Worm (Caenorhabditis elegans) whole organism, L4 larva: ENCODE data around the gene spc-1.

Experiments
- D1046.2 ChIP-seq: fragments of 200-800 bp; sonication (Bioruptor generic); IDR thresholded peaks from 2 replicates; pipeline ENCODE4 v1.3.6; 2022; ENCODE audit warnings: missing genetic modification characterization, missing compliant biosample characterization
- F10B5.3 ChIP-seq: sonication (generic microtip); optimal IDR thresholded peaks from 2 replicates; lab custom pipeline; 2016; ENCODE audit warnings: mild to moderate bottlenecking, missing genetic modification characterization, missing compliant biosample characterization
- F37D6.2 ChIP-seq: sonication (generic microtip); optimal IDR thresholded peaks from 2 replicates; lab custom pipeline; 2016; ENCODE audit warnings: mild to moderate bottlenecking, missing genetic modification characterization, missing compliant biosample characterization
- F49E8.2 ChIP-seq: sonication (generic microtip); optimal IDR thresholded peaks from 2 replicates; lab custom pipeline; 2016; ENCODE audit warnings: missing compliant biosample characterization, mild to moderate bottlenecking, missing genetic modification characterization, borderline replicate concordance
- T26A8.4 ChIP-seq: fragments of 200-800 bp; sonication (Bioruptor generic); IDR thresholded peaks from 2 replicates; pipeline ENCODE4 v1.3.6; 2022; ENCODE audit warnings: missing genetic modification characterization, missing compliant biosample characterization
- Y75B8A.6 ChIP-seq: fragments of 200-800 bp; sonication (Bioruptor generic); IDR thresholded peaks from 2 replicates; pipeline ENCODE4 v1.3.6; 2022; ENCODE audit warnings: missing genetic modification reagents, missing genetic modification characterization, missing compliant biosample characterization
- ama-1 ChIP-seq: fragments of 150-350 bp; optimal IDR thresholded peaks from 2 replicates; lab custom pipeline; 2014; ENCODE audit warnings: inconsistent platforms, mixed read lengths
- attf-4 ChIP-seq: sonication (generic microtip); optimal IDR thresholded peaks from 3 replicates; lab custom pipeline; 2017; ENCODE audit warnings: missing biosample characterization, missing genetic modification characterization
- ceh-28 ChIP-seq: fragments of 150-350 bp; optimal IDR thresholded peaks from 2 replicates; lab custom pipeline; 2014; ENCODE audit warnings: missing biosample characterization, missing genetic modification reagents, missing genetic modification characterization
- ceh-32 ChIP-seq: sonication (generic microtip); optimal IDR thresholded peaks from 2 replicates; lab custom pipeline; 2016; ENCODE audit warnings: mild to moderate bottlenecking, missing genetic modification characterization, missing compliant biosample characterization; ENCODE audit not compliant: poor library complexity
- ces-1 ChIP-seq: fragments of 150-350 bp; sonication (generic microtip); optimal IDR thresholded peaks from 4 replicates; lab custom pipeline; 2014; ENCODE audit warnings: missing biosample characterization, missing genetic modification reagents, missing genetic modification characterization
- cey-2 ChIP-seq: sonication (generic microtip); optimal IDR thresholded peaks from 3 replicates; lab custom pipeline; 2017; ENCODE audit warnings: missing genetic modification characterization, mild to moderate bottlenecking, missing compliant biosample characterization, antibody characterized with exemption, borderline replicate concordance; ENCODE audit not compliant: insufficient read depth
- ctbp-1 ChIP-seq: fragments of 200-800 bp; sonication (Bioruptor generic); IDR thresholded peaks from 2 replicates; pipeline ENCODE4 v1.3.6; 2022; ENCODE audit warnings: missing genetic modification reagents, missing genetic modification characterization, missing compliant biosample characterization
- daf-12 ChIP-seq: fragments of 150-350 bp; optimal IDR thresholded peaks from 2 replicates; lab custom pipeline; 2014; ENCODE audit warnings: missing biosample characterization, missing genetic modification reagents, missing genetic modification characterization
- daf-19 ChIP-seq: fragments of 200-800 bp; sonication (Bioruptor generic); conservative IDR thresholded peaks from 2 replicates; pipeline ENCODE4 v1.3.6; 2022; ENCODE audit warnings: missing genetic modification characterization, missing compliant biosample characterization
- daf-8 ChIP-seq: fragments of 200-800 bp; sonication (Bioruptor generic); IDR thresholded peaks from 2 replicates; pipeline ENCODE4 v1.3.6; 2022; ENCODE audit warnings: missing genetic modification characterization, missing compliant biosample characterization
- dmd-6 ChIP-seq: fragments of 200-800 bp; sonication (Bioruptor generic); IDR thresholded peaks from 2 replicates; pipeline ENCODE4 v1.3.6; 2022; ENCODE audit warnings: missing genetic modification reagents, missing genetic modification characterization, missing compliant biosample characterization
- dpl-1 ChIP-seq: fragments of 150-350 bp; optimal IDR thresholded peaks from 2 replicates; lab custom pipeline; 2014; ENCODE audit warnings: missing biosample characterization, missing genetic modification reagents, missing genetic modification characterization
- dve-1 ChIP-seq: sonication (generic microtip); optimal IDR thresholded peaks from 2 replicates; lab custom pipeline; 2017; ENCODE audit warnings: antibody characterized with exemption, mild to moderate bottlenecking, missing genetic modification characterization, missing compliant biosample characterization; ENCODE audit not compliant: insufficient read depth
- egl-27 ChIP-seq: sonication (generic microtip); optimal IDR thresholded peaks from 3 replicates; lab custom pipeline; 2017; ENCODE audit warnings: missing biosample characterization, missing genetic modification reagents, missing genetic modification characterization
- egl-43 ChIP-seq: fragments of 200-800 bp; sonication (Bioruptor generic); IDR thresholded peaks from 2 replicates; pipeline ENCODE4 v1.3.6; 2022; ENCODE audit warnings: missing genetic modification reagents, missing genetic modification characterization, missing compliant biosample characterization
- hif-1 ChIP-seq, 2 experiments: sonication (generic microtip); optimal IDR thresholded peaks; 2 replicates each; lab custom pipeline; 2016 to 2017; ENCODE audit warnings: missing compliant biosample characterization in 2 of 2, missing genetic modification characterization in 2 of 2, missing genetic modification reagents in 2 of 2, missing genotype in 2 of 2, mild to moderate bottlenecking in 1 of 2
- hlh-11 ChIP-seq: fragments of 200-800 bp; sonication (Bioruptor generic); optimal IDR thresholded peaks from 2 replicates; lab custom pipeline; 2018; ENCODE audit warnings: mild to moderate bottlenecking, missing genetic modification characterization, missing compliant biosample characterization
- hlh-30 ChIP-seq: sonication (generic microtip); optimal IDR thresholded peaks from 2 replicates; lab custom pipeline; 2017; ENCODE audit warnings: antibody characterized with exemption, mild to moderate bottlenecking, missing genetic modification characterization, missing compliant biosample characterization; ENCODE audit not compliant: insufficient read depth
- hmg-1.1 ChIP-seq: fragments of 200-800 bp; sonication (Bioruptor generic); IDR thresholded peaks from 2 replicates; pipeline ENCODE4 v1.3.6; 2022; ENCODE audit warnings: missing genetic modification reagents, missing genetic modification characterization, missing compliant biosample characterization
- jun-1 ChIP-seq: fragments of 150-350 bp; optimal IDR thresholded peaks from 2 replicates; lab custom pipeline; 2014; ENCODE audit warnings: missing biosample characterization, missing genetic modification reagents, missing genetic modification characterization
- lim-7 ChIP-seq: fragments of 200-800 bp; sonication (Bioruptor generic); IDR thresholded peaks from 2 replicates; pipeline ENCODE4 v1.3.6; 2022; ENCODE audit warnings: missing genetic modification characterization, missing compliant biosample characterization
- lsy-2 ChIP-seq, 2 experiments: fragments of 150-350 bp in 1 of 2; sonication (generic microtip) in 1 of 2; optimal IDR thresholded peaks; 2 replicates each; lab custom pipeline; 2014 to 2017; ENCODE audit warnings: missing biosample characterization in 2 of 2, missing genetic modification characterization in 2 of 2
- mdl-1 ChIP-seq, 2 experiments: fragments of 150-350 bp in 1 of 2; sonication (generic microtip) in 1 of 2; optimal IDR thresholded peaks; 2 replicates each; lab custom pipeline; 2014 to 2017; ENCODE audit warnings: missing biosample characterization in 2 of 2, missing genetic modification characterization in 2 of 2
- mxl-3 ChIP-seq: fragments of 200-800 bp; sonication (Bioruptor generic); optimal IDR thresholded peaks from 2 replicates; lab custom pipeline; 2018; ENCODE audit warnings: mild to moderate bottlenecking, missing genetic modification characterization, missing compliant biosample characterization
- nhr-10 ChIP-seq: fragments of 150-350 bp; optimal IDR thresholded peaks from 2 replicates; lab custom pipeline; 2014; ENCODE audit warnings: missing biosample characterization, missing genetic modification characterization
- nhr-11 ChIP-seq: fragments of 150-350 bp; optimal IDR thresholded peaks from 2 replicates; lab custom pipeline; 2014; ENCODE audit warnings: missing biosample characterization, missing genetic modification characterization
- nhr-41 ChIP-seq: fragments of 200-800 bp; sonication (Bioruptor generic); IDR thresholded peaks from 2 replicates; pipeline ENCODE4 v1.3.6; 2022; ENCODE audit warnings: missing genetic modification reagents, missing genetic modification characterization, missing compliant biosample characterization
- nhr-42 ChIP-seq: fragments of 200-800 bp; sonication (Bioruptor generic); IDR thresholded peaks from 2 replicates; pipeline ENCODE4 v1.3.6; 2022; ENCODE audit warnings: missing genetic modification characterization, missing compliant biosample characterization
- nhr-48 ChIP-seq: sonication (generic microtip); optimal IDR thresholded peaks from 2 replicates; lab custom pipeline; 2016; ENCODE audit warnings: mild to moderate bottlenecking, missing genetic modification characterization, missing compliant biosample characterization
- nhr-76 ChIP-seq: fragments of 150-350 bp; optimal IDR thresholded peaks from 2 replicates; lab custom pipeline; 2014; ENCODE audit warnings: missing biosample characterization, missing genetic modification characterization
- php-3 ChIP-seq: fragments of 200-800 bp; sonication (Bioruptor generic); IDR thresholded peaks from 2 replicates; pipeline ENCODE4 v1.3.6; 2022; ENCODE audit warnings: missing genetic modification reagents, missing genetic modification characterization, missing compliant biosample characterization
- pqm-1 ChIP-seq: sonication (generic microtip); optimal IDR thresholded peaks from 2 replicates; lab custom pipeline; 2017; ENCODE audit warnings: missing biosample characterization, missing genetic modification characterization
- rbr-2 ChIP-seq: sonication (generic microtip); optimal IDR thresholded peaks from 2 replicates; lab custom pipeline; 2016; ENCODE audit warnings: missing genotype, missing genetic modification characterization, missing compliant biosample characterization
- set-16 ChIP-seq: fragments of 200-800 bp; sonication (Bioruptor generic); IDR thresholded peaks from 2 replicates; pipeline ENCODE4 v1.3.6; 2022; ENCODE audit warnings: missing genetic modification reagents, missing genetic modification characterization, missing compliant biosample characterization
- skn-1 ChIP-seq: fragments of 150-350 bp; optimal IDR thresholded peaks from 2 replicates; lab custom pipeline; 2014; ENCODE audit warnings: missing biosample characterization, missing genetic modification characterization
- spr-3 ChIP-seq: fragments of 200-800 bp; sonication (Bioruptor generic); optimal IDR thresholded peaks from 2 replicates; lab custom pipeline; 2018; ENCODE audit warnings: mild to moderate bottlenecking, missing genetic modification characterization, missing compliant biosample characterization
- tag-97 ChIP-seq: fragments of 200-800 bp; sonication (Bioruptor generic); IDR thresholded peaks from 2 replicates; pipeline ENCODE4 v1.3.6; 2022; ENCODE audit warnings: missing genetic modification characterization, missing compliant biosample characterization
- tra-1 ChIP-seq: fragments of 200-800 bp; sonication (Bioruptor generic); IDR thresholded peaks from 2 replicates; pipeline ENCODE4 v1.3.6; 2022; ENCODE audit warnings: missing genetic modification reagents, missing genetic modification characterization, missing compliant biosample characterization
- unc-62 ChIP-seq, 3 experiments: fragments of 150-350 bp in 1 of 3; sonication (generic microtip); optimal IDR thresholded peaks in 2 of 3; peaks in 1 of 3; 1 replicate in 1 of 3; 2 replicates in 2 of 3; lab custom pipeline; 2014 to 2017; ENCODE audit warnings: missing biosample characterization in 3 of 3, missing genetic modification characterization in 3 of 3, missing genetic modification reagents in 3 of 3, missing genotype in 1 of 3
- vab-7 ChIP-seq: fragments of 200-800 bp; sonication (Bioruptor generic); IDR thresholded peaks from 2 replicates; pipeline ENCODE4 v1.3.6; 2022; ENCODE audit warnings: missing genetic modification reagents, missing genetic modification characterization, missing compliant biosample characterization
- zag-1 ChIP-seq: fragments of 150-350 bp; optimal IDR thresholded peaks from 2 replicates; lab custom pipeline; 2014; ENCODE audit warnings: missing biosample characterization, missing genetic modification characterization
- zfp-2 ChIP-seq: sonication (generic microtip); optimal IDR thresholded peaks from 2 replicates; lab custom pipeline; 2016; ENCODE audit warnings: mild to moderate bottlenecking, missing genetic modification characterization, missing compliant biosample characterization
- zfp-3 ChIP-seq: fragments of 200-800 bp; sonication (Bioruptor generic); conservative IDR thresholded peaks from 2 replicates; pipeline ENCODE4 v1.3.6; 2022; ENCODE audit warnings: missing genetic modification reagents, missing genetic modification characterization, missing compliant biosample characterization

spc-1 gene

DNA sequence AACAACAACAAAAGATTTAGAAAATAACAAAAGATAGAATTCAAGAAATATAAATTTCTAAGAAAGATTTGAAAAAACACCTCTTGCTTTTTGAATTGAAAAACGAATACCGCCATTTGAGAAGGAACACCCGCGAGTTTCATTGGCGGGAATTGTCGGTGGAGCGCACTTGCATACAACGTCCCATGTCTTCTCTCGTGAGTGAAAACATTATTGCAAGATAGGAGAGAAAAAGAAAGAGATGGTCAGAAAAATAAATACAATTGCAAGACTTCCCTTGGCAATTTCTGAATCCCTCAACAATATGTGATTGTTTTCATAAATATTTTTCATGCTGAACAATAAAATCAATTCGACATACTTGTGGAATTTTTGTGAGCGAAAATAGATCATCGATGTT, 20.7 kb downstream of the spc-1 start, which contains the start of gene K10B3.5 (continued):
- no peak for TF ChIP-seq ceh-28 (tag; lab: Kevin White, UChicago)
- peak; percentile 63 for TF ChIP-seq dve-1 (tag; lab: Kevin White, UChicago)
- no peak for TF ChIP-seq zag-1
- TF ChIP-seq cey-2 (tag; lab: Kevin White, UChicago), result no peak
- peak; percentile 68 for TF ChIP-seq rbr-2 (tag; lab: Kevin White, UChicago)
- 0 out of 2 replicates have a peak, but pooled peaks have one; percentile 29 for TF ChIP-seq dmd-6 (GFP tag; lab: Robert Waterston, UW)
- no peak for TF ChIP-seq pqm-1 (tag; lab: Kevin White, UChicago)
- TF ChIP-seq Y75B8A.6 (GFP tag; lab: Robert Waterston, UW), result no peak
- TF ChIP-seq nhr-10 (tag; lab: Kevin White, UChicago), result no peak
- no peak for TF ChIP-seq tra-1 (GFP tag; lab: Robert Waterston, UW)
- TF ChIP-seq mdl-1 (tag; optimal IDR thresholded peaks at IDR 0.05; lab: Kevin White, UChicago), result peak in 1 of 2 experiments; percentile 23
- TF ChIP-seq F49E8.2 (tag; lab: Kevin White, UChicago), result no peak
- TF ChIP-seq tag-97, result no peak
- peak in 1 of 2 experiments; percentile 73 for TF ChIP-seq hif-1 (tag; optimal IDR thresholded peaks at IDR 0.05; lab: Kevin White, UChicago)
- no peak for TF ChIP-seq egl-27
- no peak for TF ChIP-seq nhr-11 (tag; lab: Kevin White, UChicago)
- no peak for TF ChIP-seq D1046.2
- TF ChIP-seq php-3 (GFP tag; lab: Robert Waterston, UW), result no peak
- TF ChIP-seq ces-1 (GFP tag; lab: Kevin White, UChicago), result no peak
- TF ChIP-seq nhr-42, result no peak
- TF ChIP-seq ceh-32 (tag; lab: Kevin White, UChicago), result no peak
- TF ChIP-seq attf-4 (tag; lab: Kevin White, UChicago), result no peak
- no peak for TF ChIP-seq daf-19
- no peak for TF ChIP-seq ctbp-1 (GFP tag; lab: Robert Waterston, UW)
- peak; percentile 80 for TF ChIP-seq dpl-1 (GFP tag; lab: Kevin White, UChicago)
- TF ChIP-seq ama-1, result no peak
- TF ChIP-seq daf-8 (GFP tag; lab: Robert Waterston, UW), result no peak
- peak; percentile 21 for TF ChIP-seq F37D6.2 (tag; lab: Kevin White, UChicago)
- no peak for TF ChIP-seq zfp-2 (tag; lab: Kevin White, UChicago)
- TF ChIP-seq unc-62 (GFP tag; optimal IDR thresholded peaks at IDR 0.05 in 1 of 2; lab: Kevin White, UChicago), result no peak
- TF ChIP-seq unc-62 (tag; optimal IDR thresholded peaks at IDR 0.05; lab: Kevin White, UChicago), result no peak

DNA sequence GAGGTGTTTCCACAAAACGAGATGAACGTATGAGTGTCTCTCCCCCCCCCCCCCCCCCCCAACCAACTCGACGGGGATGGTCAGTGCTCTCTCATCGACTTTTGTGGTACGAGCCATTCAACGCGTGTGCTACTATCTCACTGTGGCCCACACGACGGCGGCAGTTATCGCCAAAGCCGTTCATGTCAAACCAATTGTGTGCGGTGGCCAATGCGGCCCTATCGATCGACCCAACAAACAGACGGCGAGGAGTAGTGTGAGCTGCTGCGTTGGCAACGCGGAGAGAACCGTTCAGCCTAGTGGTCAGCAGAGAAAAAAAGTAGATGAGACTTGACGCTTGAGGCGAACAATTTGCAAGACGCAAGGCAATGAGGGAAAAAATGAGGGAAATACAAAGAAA, 24.1 kb downstream of the spc-1 start:
- TF ChIP-seq T26A8.4 (GFP tag; lab: Robert Waterston, UW), result peak; percentile 24; the same call in 1 of the 2 replicates
- no peak for TF ChIP-seq daf-12 (tag; lab: Kevin White, UChicago)
- 0 out of 2 replicates have a peak, but pooled peaks have one; percentile 39 for TF ChIP-seq hmg-1.1 (GFP tag; lab: Robert Waterston, UW)
- TF ChIP-seq set-16 (GFP tag; lab: Robert Waterston, UW), result peak; percentile 50; the same call in 1 of the 2 replicates
- 0 out of 2 replicates have a peak, but pooled peaks have one; percentile 29 for TF ChIP-seq lim-7 (GFP tag; lab: Robert Waterston, UW)
- peak; percentile 35 for TF ChIP-seq dve-1 (tag; lab: Kevin White, UChicago)
- TF ChIP-seq dmd-6 (GFP tag; lab: Robert Waterston, UW), result peak; percentile 26; the same call in 1 of the 2 replicates
- no peak for TF ChIP-seq jun-1
- no peak for TF ChIP-seq unc-62 (GFP tag; optimal IDR thresholded peaks at IDR 0.05 in 1 of 2; lab: Kevin White, UChicago)
- no peak for TF ChIP-seq unc-62 (tag; optimal IDR thresholded peaks at IDR 0.05; lab: Kevin White, UChicago)
- no peak for TF ChIP-seq vab-7 (GFP tag; lab: Robert Waterston, UW)
- peak; percentile 10 for TF ChIP-seq ceh-28 (tag; lab: Kevin White, UChicago)
- TF ChIP-seq hlh-30 (tag; lab: Kevin White, UChicago), result peak; percentile 7
- peak; percentile 58; the same call in 1 of the 2 replicates for TF ChIP-seq egl-43 (GFP tag; lab: Robert Waterston, UW)
- no peak for TF ChIP-seq F49E8.2 (tag; lab: Kevin White, UChicago)
- no peak for TF ChIP-seq zfp-3 (GFP tag; lab: Robert Waterston, UW)
- TF ChIP-seq nhr-41 (GFP tag; lab: Robert Waterston, UW), result no peak
- peak; percentile 32 for TF ChIP-seq hlh-11 (tag; lab: Kevin White, UChicago)
- TF ChIP-seq nhr-48 (tag; lab: Kevin White, UChicago), result no peak
- no peak for TF ChIP-seq F10B5.3 (tag; lab: Kevin White, UChicago)
- no peak for TF ChIP-seq nhr-76 (tag; lab: Kevin White, UChicago)
- TF ChIP-seq skn-1 (tag; lab: Kevin White, UChicago), result no peak
- peak; percentile 39 for TF ChIP-seq mxl-3 (GFP tag; lab: Kevin White, UChicago)
- no peak for TF ChIP-seq spr-3 (GFP tag; lab: Kevin White, UChicago)
- TF ChIP-seq ceh-32 (tag; lab: Kevin White, UChicago), result no peak
- peak in 1 of 2 experiments; percentile 24 for TF ChIP-seq lsy-2 (tag; optimal IDR thresholded peaks at IDR 0.05; lab: Kevin White, UChicago)
